Fruit fly (Drosophila melanogaster) Kc167 (cell line): ENCODE data around the gene CG8630.

Experiments used
- Myc ChIP-seq: fragments of >200 bp; optimal IDR thresholded peaks from 2 replicates; lab custom pipeline; 2017; ENCODE audit warnings: missing external identifiers
- Sin3A ChIP-seq: fragments of >200 bp; optimal IDR thresholded peaks from 2 replicates; lab custom pipeline; 2018; ENCODE audit warnings: missing external identifiers
- h ChIP-seq: fragments of >200 bp; optimal IDR thresholded peaks from 3 replicates; lab custom pipeline; 2018; ENCODE audit warnings: missing external identifiers
- insv ChIP-seq: fragments of >200 bp; optimal IDR thresholded peaks from 3 replicates; lab custom pipeline; 2018; ENCODE audit warnings: missing external identifiers
- psq ChIP-seq: fragments of >200 bp; optimal IDR thresholded peaks from 2 replicates; lab custom pipeline; 2017; ENCODE audit warnings: missing external identifiers
- ttk ChIP-seq: sonication (Bioruptor generic); optimal IDR thresholded peaks from 2 replicates; lab custom pipeline; 2017; ENCODE audit warnings: missing external identifiers

dm6 chr3R:13303126-13303525, 23.6 kb downstream of the CG8630 start, which contains the start of gene CG43208:
- TF ChIP-seq insv (lab: Kevin White, UChicago), result no peak
- no peak for TF ChIP-seq Myc
- TF ChIP-seq psq (lab: Kevin White, UChicago), result no peak
- no peak for TF ChIP-seq Sin3A (lab: Kevin White, UChicago)
- no peak for TF ChIP-seq h (lab: Kevin White, UChicago)
- TF ChIP-seq ttk (lab: Kevin White, UChicago), result no peak
